Fruit fly (Drosophila melanogaster) whole organism: Measurements from ENCODE around the gene CG13685.

Experiments used
- CG8478 ChIP-seq: fragments of >200 bp; optimal IDR thresholded peaks from 2 replicates; lab custom pipeline; 2018; ENCODE audit warnings: inconsistent platforms
- pan ChIP-seq: fragments of >200 bp; optimal IDR thresholded peaks from 2 replicates; lab custom pipeline; 2017
- usp ChIP-seq: fragments of >200 bp; optimal IDR thresholded peaks from 2 replicates; lab custom pipeline; 2017; ENCODE audit warnings: missing biosample characterization, missing genetic modification characterization, mixed read lengths

- TF ChIP-seq pan (no peak), CG8478 (lab: Kevin White, UChicago) (no peak), usp (GFP tag; lab: Kevin White, UChicago) (no peak)
Measured at dm6 chr3L:7713378-7713777, 33.8 kb upstream of the CG13685 start.
